Fruit fly (Drosophila melanogaster) whole organism, embryonic: ENCODE results near the gene CG43346.

ENCODE experiments used
- Aef1 ChIP-seq: fragments of 200-800 bp; sonication (Bioruptor generic); IDR thresholded peaks from 3 replicates; pipeline ENCODE4 v1.3.6; 2022; ENCODE audit warnings: missing biosample characterization, missing genetic modification characterization
- Antp ChIP-seq: fragments of 200-800 bp; sonication (Bioruptor generic); optimal IDR thresholded peaks from 3 replicates; lab custom pipeline; 2016; ENCODE audit warnings: missing biosample characterization, missing genetic modification characterization
- BtbVII ChIP-seq: fragments of 200-800 bp; sonication (Bioruptor generic); optimal IDR thresholded peaks from 3 replicates; lab custom pipeline; 2017; ENCODE audit warnings: missing biosample characterization, mild to moderate bottlenecking, missing genetic modification characterization
- CG10147 ChIP-seq: fragments of 200-800 bp; sonication (Bioruptor generic); optimal IDR thresholded peaks from 2 replicates; lab custom pipeline; 2019; ENCODE audit warnings: missing biosample characterization, mild to moderate bottlenecking, missing genetic modification characterization, moderate library complexity
- CG10267 ChIP-seq: fragments of 200-800 bp; sonication (Bioruptor generic); optimal IDR thresholded peaks from 2 replicates; lab custom pipeline; 2018; ENCODE audit warnings: missing biosample characterization, mild to moderate bottlenecking, missing genetic modification characterization, moderate library complexity
- CG10366 ChIP-seq: fragments of 200-800 bp; sonication (Bioruptor generic); IDR thresholded peaks from 2 replicates; pipeline ENCODE4 v1.3.6; 2022; ENCODE audit warnings: missing biosample characterization, missing genetic modification characterization
- CG10431 ChIP-seq: fragments of 200-800 bp; sonication (Bioruptor generic); optimal IDR thresholded peaks from 3 replicates; lab custom pipeline; 2018; ENCODE audit warnings: missing biosample characterization, mild to moderate bottlenecking, missing genetic modification characterization
- CG10462 ChIP-seq: fragments of 200-800 bp; sonication (Bioruptor generic); optimal IDR thresholded peaks from 2 replicates; lab custom pipeline; 2016; ENCODE audit warnings: missing biosample characterization, missing genetic modification characterization
- CG11504 ChIP-seq: fragments of 200-800 bp; sonication (Bioruptor generic); optimal IDR thresholded peaks from 3 replicates; lab custom pipeline; 2019; ENCODE audit warnings: missing biosample characterization, mild to moderate bottlenecking, missing genetic modification characterization, moderate library complexity
- CG13296 ChIP-seq: fragments of 200-800 bp; sonication (Bioruptor generic); optimal IDR thresholded peaks from 3 replicates; lab custom pipeline; 2018; ENCODE audit warnings: missing biosample characterization, mild to moderate bottlenecking, missing genetic modification characterization
- CG14014 ChIP-seq: fragments of 200-800 bp; sonication (Bioruptor generic); IDR thresholded peaks from 2 replicates; pipeline ENCODE4 v1.3.6; 2022; ENCODE audit warnings: missing biosample characterization, missing genetic modification characterization
- CG15011 ChIP-seq: fragments of 200-800 bp; sonication (Bioruptor generic); optimal IDR thresholded peaks from 3 replicates; lab custom pipeline; 2018; ENCODE audit warnings: missing biosample characterization, mild to moderate bottlenecking, missing genetic modification characterization
- CG1647 ChIP-seq: fragments of 200-800 bp; sonication (Bioruptor generic); optimal IDR thresholded peaks from 3 replicates; lab custom pipeline; 2016; ENCODE audit warnings: missing biosample characterization, missing genetic modification characterization
- CG17802 ChIP-seq: fragments of 200-800 bp; sonication (Bioruptor generic); optimal IDR thresholded peaks from 2 replicates; lab custom pipeline; 2018; ENCODE audit warnings: missing biosample characterization, mild to moderate bottlenecking, missing genetic modification characterization, moderate library complexity
- CG18011 ChIP-seq: fragments of 200-800 bp; sonication (Bioruptor generic); optimal IDR thresholded peaks from 2 replicates; lab custom pipeline; 2017; ENCODE audit warnings: missing biosample characterization, missing genetic modification characterization, mild to moderate bottlenecking, moderate library complexity, missing genotype
- CG18476 ChIP-seq: fragments of 200-800 bp; sonication (Bioruptor generic); optimal IDR thresholded peaks from 2 replicates; lab custom pipeline; 2016; ENCODE audit warnings: missing biosample characterization, mild to moderate bottlenecking, missing genetic modification characterization
- CG18764 ChIP-seq: fragments of 200-800 bp; sonication (Bioruptor generic); optimal IDR thresholded peaks from 3 replicates; lab custom pipeline; 2016; ENCODE audit warnings: missing biosample characterization, missing genetic modification characterization
- CG2678 ChIP-seq: fragments of 200-800 bp; sonication (Bioruptor generic); optimal IDR thresholded peaks from 3 replicates; lab custom pipeline; 2019; ENCODE audit warnings: missing biosample characterization, mild to moderate bottlenecking, missing genetic modification characterization, moderate library complexity
- CG2712 ChIP-seq: fragments of 200-800 bp; optimal IDR thresholded peaks from 3 replicates; lab custom pipeline; 2019; ENCODE audit warnings: missing biosample characterization, mild to moderate bottlenecking, missing genetic modification characterization, moderate library complexity
- CG33557 ChIP-seq: fragments of 200-800 bp; sonication (Bioruptor generic); optimal IDR thresholded peaks from 2 replicates; lab custom pipeline; 2019; ENCODE audit warnings: missing biosample characterization, mild to moderate bottlenecking, missing genetic modification characterization, moderate library complexity
- CG3995 ChIP-seq: fragments of 200-800 bp; sonication (Bioruptor generic); optimal IDR thresholded peaks from 3 replicates; lab custom pipeline; 2016; ENCODE audit warnings: missing biosample characterization, missing genetic modification characterization
- CG6689 ChIP-seq: fragments of 200-800 bp; sonication (Bioruptor generic); IDR thresholded peaks from 2 replicates; pipeline ENCODE4 v1.3.6; 2022; ENCODE audit warnings: missing biosample characterization, missing genetic modification characterization
- CG6791 ChIP-seq: fragments of 200-800 bp; sonication (Bioruptor generic); IDR thresholded peaks from 3 replicates; pipeline ENCODE4 v1.3.6; 2022; ENCODE audit warnings: missing biosample characterization, missing genetic modification characterization; ENCODE audit not compliant: partially characterized antibody
- CG7357 ChIP-seq: fragments of 200-800 bp; sonication (Bioruptor generic); IDR thresholded peaks from 3 replicates; pipeline ENCODE4 v1.3.6; 2022; ENCODE audit warnings: missing biosample characterization, missing genetic modification characterization
- CG7963 ChIP-seq: fragments of 200-800 bp; sonication (Bioruptor generic); IDR thresholded peaks from 3 replicates; pipeline ENCODE4 v1.3.6; 2022; ENCODE audit warnings: missing biosample characterization, missing genetic modification characterization; ENCODE audit not compliant: partially characterized antibody
- CG9437 ChIP-seq: fragments of 200-800 bp; sonication (Bioruptor generic); optimal IDR thresholded peaks from 2 replicates; lab custom pipeline; 2018; ENCODE audit warnings: missing biosample characterization, mild to moderate bottlenecking, missing genetic modification characterization
- CG9817 ChIP-seq: fragments of 200-800 bp; sonication (Bioruptor generic); optimal IDR thresholded peaks from 2 replicates; lab custom pipeline; 2018; ENCODE audit warnings: missing biosample characterization, mild to moderate bottlenecking, missing genetic modification characterization, moderate library complexity
- Dref ChIP-seq: fragments of 200-800 bp; sonication (Bioruptor generic); IDR thresholded peaks from 2 replicates; pipeline ENCODE4 v1.3.6; 2022; ENCODE audit warnings: missing biosample characterization, missing genetic modification characterization
- GATAe ChIP-seq: fragments of 200-800 bp; sonication (Bioruptor generic); conservative IDR thresholded peaks from 2 replicates; pipeline ENCODE4 v1.3.6; 2022; ENCODE audit warnings: missing biosample characterization, missing genetic modification characterization
- H2.0 ChIP-seq: fragments of 200-800 bp; sonication (Bioruptor generic); IDR thresholded peaks from 2 replicates; pipeline ENCODE4 v1.3.6; 2022; ENCODE audit warnings: missing biosample characterization, missing genetic modification characterization
- Hmr ChIP-seq: fragments of 200-800 bp; sonication (Bioruptor generic); optimal IDR thresholded peaks from 3 replicates; lab custom pipeline; 2017; ENCODE audit warnings: mild to moderate bottlenecking, missing biosample characterization, missing genetic modification reagents, missing genetic modification characterization
- Hr78 ChIP-seq, 2 experiments: fragments of 200-800 bp in 1 of 2; fragments of >200 bp in 1 of 2; sonication (Bioruptor generic) in 1 of 2; optimal IDR thresholded peaks; 2 replicates each; lab custom pipeline; 2017 to 2019; ENCODE audit warnings: missing biosample characterization in 2 of 2, missing genetic modification characterization in 2 of 2, mild to moderate bottlenecking in 1 of 2, moderate library complexity in 1 of 2
- Hsf ChIP-seq: fragments of 200-800 bp; sonication (Bioruptor generic); optimal IDR thresholded peaks from 3 replicates; lab custom pipeline; 2016; ENCODE audit warnings: missing biosample characterization, missing genetic modification characterization
- Myb ChIP-seq: fragments of 200-800 bp; sonication (Bioruptor generic); optimal IDR thresholded peaks from 2 replicates; lab custom pipeline; 2016; ENCODE audit warnings: missing biosample characterization, missing genetic modification characterization
- NC2α ChIP-seq: fragments of 200-800 bp; sonication (Bioruptor generic); optimal IDR thresholded peaks from 2 replicates; lab custom pipeline; 2016; ENCODE audit warnings: missing biosample characterization, missing genetic modification characterization
- Optix ChIP-seq: fragments of 200-800 bp; sonication (Bioruptor generic); IDR thresholded peaks from 3 replicates; pipeline ENCODE4 v1.3.6; 2022; ENCODE audit warnings: missing biosample characterization, missing genetic modification characterization
- Taf1 ChIP-seq: fragments of 200-800 bp; sonication (Bioruptor generic); IDR thresholded peaks from 2 replicates; pipeline ENCODE4 v1.3.6; 2022; ENCODE audit warnings: missing biosample characterization, missing genetic modification characterization
- cato ChIP-seq: fragments of 200-800 bp; sonication (Bioruptor generic); optimal IDR thresholded peaks from 2 replicates; lab custom pipeline; 2016; ENCODE audit warnings: missing biosample characterization, missing genetic modification characterization, borderline replicate concordance
- dan ChIP-seq: fragments of 200-800 bp; sonication (Bioruptor generic); IDR thresholded peaks from 2 replicates; pipeline ENCODE4 v1.3.6; 2022; ENCODE audit warnings: missing biosample characterization, missing genetic modification characterization
- fru ChIP-seq: fragments of >200 bp; optimal IDR thresholded peaks from 2 replicates; lab custom pipeline; 2017
- gcm2 ChIP-seq: fragments of 200-800 bp; sonication (Bioruptor generic); optimal IDR thresholded peaks from 2 replicates; lab custom pipeline; 2016; ENCODE audit warnings: missing biosample characterization, missing genetic modification characterization
- gem ChIP-seq: fragments of 200-800 bp; sonication (Bioruptor generic); optimal IDR thresholded peaks from 2 replicates; lab custom pipeline; 2019; ENCODE audit warnings: missing biosample characterization, mild to moderate bottlenecking, missing genetic modification characterization, moderate library complexity
- kni ChIP-seq: fragments of 200-800 bp; sonication (Bioruptor generic); optimal IDR thresholded peaks from 3 replicates; lab custom pipeline; 2017; ENCODE audit warnings: mild to moderate bottlenecking, missing biosample characterization, missing genetic modification reagents, missing genetic modification characterization
- lmd ChIP-seq: fragments of 200-800 bp; sonication (Bioruptor generic); IDR thresholded peaks from 2 replicates; pipeline ENCODE4 v1.3.6; 2022; ENCODE audit warnings: missing biosample characterization, missing genetic modification characterization
- oc ChIP-seq: fragments of 200-800 bp; sonication (Bioruptor generic); optimal IDR thresholded peaks from 2 replicates; lab custom pipeline; 2018; ENCODE audit warnings: missing biosample characterization, mild to moderate bottlenecking, missing genetic modification characterization, moderate library complexity
- rib ChIP-seq: fragments of 200-800 bp; sonication (Bioruptor generic); IDR thresholded peaks from 2 replicates; pipeline ENCODE4 v1.3.6; 2022; ENCODE audit warnings: missing biosample characterization, missing genetic modification characterization
- row ChIP-seq: fragments of 200-800 bp; sonication (Bioruptor generic); IDR thresholded peaks from 3 replicates; pipeline ENCODE4 v1.3.6; 2022; ENCODE audit warnings: missing biosample characterization, missing genetic modification characterization
- shn ChIP-seq: fragments of 200-800 bp; sonication (Bioruptor generic); optimal IDR thresholded peaks from 3 replicates; lab custom pipeline; 2016; ENCODE audit warnings: missing biosample characterization, missing genetic modification characterization
- sim ChIP-seq: fragments of 200-800 bp; sonication (Bioruptor generic); IDR thresholded peaks from 2 replicates; pipeline ENCODE4 v1.3.6; 2022; ENCODE audit warnings: missing biosample characterization, missing genetic modification characterization
- sima ChIP-seq: fragments of 200-800 bp; sonication (Bioruptor generic); optimal IDR thresholded peaks from 2 replicates; lab custom pipeline; 2016; ENCODE audit warnings: missing biosample characterization, missing genetic modification characterization
- tin ChIP-seq: fragments of 200-800 bp; sonication (Bioruptor generic); optimal IDR thresholded peaks from 3 replicates; lab custom pipeline; 2016; ENCODE audit warnings: missing biosample characterization, missing genetic modification characterization

The CG43346 gene

dm6 chr2L:21149053-21149452, 19.3 kb downstream of the CG43346 start (continued):
- peak; percentile 66 for TF ChIP-seq CG14014 (GFP tag; lab: Robert Waterston, UW)
- no peak for TF ChIP-seq fru (lab: Kevin White, UChicago)
- no peak for TF ChIP-seq CG10462 (GFP tag; lab: Kevin White, UChicago)
- no peak for TF ChIP-seq CG18011 (GFP tag; lab: Kevin White, UChicago)
- no peak for TF ChIP-seq NC2α (GFP tag; lab: Kevin White, UChicago)
- no peak for TF ChIP-seq Optix
- no peak for TF ChIP-seq CG17802 (tag; lab: Kevin White, UChicago)
- TF ChIP-seq row = peak; percentile 74
- no peak for TF ChIP-seq CG18764 (GFP tag; lab: Kevin White, UChicago)
- TF ChIP-seq oc = no peak
- TF ChIP-seq CG3995 (GFP tag; lab: Kevin White, UChicago) = no peak
- peak; percentile 14 for TF ChIP-seq Antp
- peak; percentile 59 for TF ChIP-seq CG13296 (GFP tag; lab: Kevin White, UChicago)
- TF ChIP-seq CG9817 (tag; lab: Kevin White, UChicago) = no peak
- TF ChIP-seq CG10147 = peak; percentile 57
- peak; percentile 72 for TF ChIP-seq CG6791 (GFP tag; lab: Robert Waterston, UW)
- no peak for TF ChIP-seq Hr78 (GFP tag; optimal IDR thresholded peaks at IDR 0.05; lab: Kevin White, UChicago)
- peak; percentile 7 for TF ChIP-seq CG18476 (GFP tag; lab: Kevin White, UChicago)
- peak; percentile 39; the same call in 1 of the 3 replicates for TF ChIP-seq CG7963 (GFP tag; lab: Robert Waterston, UW)
- no peak for TF ChIP-seq kni (GFP tag; lab: Kevin White, UChicago)
- peak; percentile 90 for TF ChIP-seq GATAe
- peak; percentile 75 for TF ChIP-seq gem (tag; lab: Kevin White, UChicago)
- TF ChIP-seq gcm2 (GFP tag; lab: Kevin White, UChicago) = no peak
- peak; percentile 32; the same call in 1 of the 3 replicates for TF ChIP-seq Aef1
- no peak for TF ChIP-seq dan (GFP tag; lab: Robert Waterston, UW)
- no peak for TF ChIP-seq sima
- TF ChIP-seq Myb (GFP tag; lab: Kevin White, UChicago) = no peak
- no peak for TF ChIP-seq rib (GFP tag; lab: Robert Waterston, UW)
- TF ChIP-seq shn (GFP tag; lab: Kevin White, UChicago) = no peak
- peak; percentile 41; the same call in 1 of the 2 replicates for TF ChIP-seq lmd (GFP tag; lab: Robert Waterston, UW)
- peak; percentile 37 for TF ChIP-seq tin (GFP tag; lab: Kevin White, UChicago)
- peak; percentile 32 for TF ChIP-seq CG9437
- peak; percentile 66 for TF ChIP-seq CG10267
- no peak for TF ChIP-seq H2.0 (GFP tag; lab: Robert Waterston, UW)
- no peak for TF ChIP-seq CG10431
- no peak for TF ChIP-seq CG11504 (tag; lab: Kevin White, UChicago)
- TF ChIP-seq Taf1 (GFP tag; lab: Robert Waterston, UW) = no peak
- peak; percentile 21 for TF ChIP-seq CG33557
- no peak for TF ChIP-seq CG1647 (GFP tag; lab: Kevin White, UChicago)
- peak; percentile 36; the same call in 1 of the 2 replicates for TF ChIP-seq CG6689 (GFP tag; lab: Robert Waterston, UW)
- TF ChIP-seq CG10366 (GFP tag; lab: Robert Waterston, UW) = peak; percentile 32
- no peak for TF ChIP-seq BtbVII (GFP tag; lab: Kevin White, UChicago)
- peak; percentile 10 for TF ChIP-seq Hsf (GFP tag; lab: Kevin White, UChicago)
- peak; percentile 43; the same call in 1 of the 2 replicates for TF ChIP-seq sim (GFP tag; lab: Robert Waterston, UW)
- peak; percentile 69 for TF ChIP-seq CG2712
- TF ChIP-seq Hmr (GFP tag; lab: Kevin White, UChicago) = no peak
- TF ChIP-seq Dref (GFP tag; lab: Robert Waterston, UW) = peak; percentile 83
- peak; percentile 64 for TF ChIP-seq CG2678
- TF ChIP-seq CG15011 (GFP tag; lab: Kevin White, UChicago) = no peak
- no peak for TF ChIP-seq cato (GFP tag; lab: Kevin White, UChicago)
- TF ChIP-seq CG7357 (GFP tag; lab: Robert Waterston, UW) = no peak
